Worm (Caenorhabditis elegans): Measurements from ENCODE around the gene Y97E10AR.2.

The Y97E10AR.2 gene

ce11 chrV:8031121-8031520, 35.1 kb downstream of the Y97E10AR.2 start, which contains the start of gene vars-1 (continued):
- TF ChIP-seq attf-6 (GFP tag; IDR thresholded peaks at IDR 0.05) (peak; percentile 56; the same call in 1 of the 2 replicates), madf-3 (GFP tag; IDR thresholded peaks at IDR 0.05) (0 out of 2 replicates have a peak, but pooled peaks have one; percentile 3), tlf-1 (GFP tag; optimal IDR thresholded peaks at IDR 0.05) (peak; percentile 51), hsf-1 (GFP tag; IDR thresholded peaks at IDR 0.05) (peak; percentile 82), B0336.3 (GFP tag; IDR thresholded peaks at IDR 0.05) (peak; percentile 55), madf-10 (tag; optimal IDR thresholded peaks at IDR 0.05) (no peak), hlh-26 (GFP tag; conservative IDR thresholded peaks at IDR 0.05) (no peak), ceh-100 (GFP tag; IDR thresholded peaks at IDR 0.05) (no peak), ceh-91 (GFP tag; IDR thresholded peaks at IDR 0.05) (no peak), hmg-20 (GFP tag; IDR thresholded peaks at IDR 0.05) (no peak)

ce11 chrV:8034811-8035210, 38.8 kb downstream of the Y97E10AR.2 start, which contains the start of gene algn-12:
Gene algn-12, plus strand, starts transcription at chrV:8035111.
- no peak for TF ChIP-seq mel-28 (tag; optimal IDR thresholded peaks at IDR 0.05; ENCODE audit: borderline replicate concordance)
- TF ChIP-seq lir-1 (GFP tag; conservative IDR thresholded peaks at IDR 0.05), result no peak
- TF ChIP-seq dpl-1 (GFP tag; optimal IDR thresholded peaks at IDR 0.05), result no peak
- no peak for TF ChIP-seq ZK185.1 (tag; optimal IDR thresholded peaks at IDR 0.05; ENCODE audit: poor library complexity, severe bottlenecking)
- no peak for TF ChIP-seq F37B4.10 (GFP tag; IDR thresholded peaks at IDR 0.05)
- TF ChIP-seq nfyb-1 (GFP tag; IDR thresholded peaks at IDR 0.05), result no peak
- no peak for TF ChIP-seq bed-1 (GFP tag; IDR thresholded peaks at IDR 0.05)
- TF ChIP-seq snpc-4 (GFP tag; optimal IDR thresholded peaks at IDR 0.05), result no peak
- TF ChIP-seq snpc-4 (tag; optimal IDR thresholded peaks at IDR 0.05), result no peak

- TF ChIP-seq snpc-3.4 (tag; optimal IDR thresholded peaks at IDR 0.05) (no peak), ceh-100 (GFP tag; IDR thresholded peaks at IDR 0.05) (no peak), chd-7 (tag; optimal IDR thresholded peaks at IDR 0.05) (no peak), hrde-1 (tag; optimal IDR thresholded peaks at IDR 0.05; ENCODE audit: borderline replicate concordance) (no peak)
Observed at ce11 chrV:8035947-8036346, 40.0 kb downstream of the Y97E10AR.2 start, which contains the start of gene ZC513.14. Gene ZC513.14, minus strand, starts transcription at chrV:8036047.

ce11 chrV:8039085-8039525, 43.1 kb downstream of the Y97E10AR.2 start:
- TF ChIP-seq die-1 (tag; optimal IDR thresholded peaks at IDR 0.05) (no peak), K11D2.4 (GFP tag; IDR thresholded peaks at IDR 0.05) (peak; percentile 68; the same call in 1 of the 2 replicates), hmg-20 (GFP tag; IDR thresholded peaks at IDR 0.05) (no peak), B0035.1 (tag; optimal IDR thresholded peaks at IDR 0.05) (peak; percentile 42), hmg-1.2 (GFP tag; IDR thresholded peaks at IDR 0.05) (0 out of 2 replicates have a peak, but pooled peaks have one; percentile 15), F57C9.4 (tag; optimal IDR thresholded peaks at IDR 0.05) (no peak), nfyb-1 (GFP tag; IDR thresholded peaks at IDR 0.05) (0 out of 2 replicates have a peak, but pooled peaks have one; percentile 48), Y53G8AR.9 (GFP tag; conservative IDR thresholded peaks at IDR 0.05) (0 out of 2 replicates have a peak, but pooled peaks have one; percentile 33), rcor-1 (GFP tag; IDR thresholded peaks at IDR 0.05) (no peak), Y95B8A.8 (GFP tag; IDR thresholded peaks at IDR 0.05) (0 out of 2 replicates have a peak, but pooled peaks have one; percentile 5), gei-17 (GFP tag; optimal IDR thresholded peaks at IDR 0.05) (peak; percentile 28), repo-1 (tag; optimal IDR thresholded peaks at IDR 0.05) (no peak), lin-40 (tag; optimal IDR thresholded peaks at IDR 0.05) (peak; percentile 1), dox-1 (GFP tag; IDR thresholded peaks at IDR 0.05) (0 out of 2 replicates have a peak, but pooled peaks have one; percentile 5), atf-7 (tag; optimal IDR thresholded peaks at IDR 0.05) (peak; percentile 3), ama-1 (optimal IDR thresholded peaks at IDR 0.05) (peak; percentile 14), ama-1 (GFP tag; optimal IDR thresholded peaks at IDR 0.05) (no peak)
